Worm (Caenorhabditis elegans) whole organism, L4 larva: ENCODE measurements around the gene M153.3.

Source experiments
- F26F4.8 ChIP-seq: fragments of 200-800 bp; sonication (Bioruptor generic); conservative IDR thresholded peaks from 2 replicates; pipeline ENCODE4 v1.3.6; 2022; ENCODE audit warnings: missing genetic modification characterization, missing compliant biosample characterization
- F37D6.2 ChIP-seq: sonication (generic microtip); optimal IDR thresholded peaks from 2 replicates; lab custom pipeline; 2016; ENCODE audit warnings: mild to moderate bottlenecking, missing genetic modification characterization, missing compliant biosample characterization
- R02D3.7 ChIP-seq: fragments of 150-350 bp; sonication (generic microtip); optimal IDR thresholded peaks from 3 replicates; lab custom pipeline; 2014; ENCODE audit warnings: missing biosample characterization, missing genetic modification characterization
- T20F7.1 ChIP-seq: fragments of 200-800 bp; sonication (Bioruptor generic); optimal IDR thresholded peaks from 2 replicates; lab custom pipeline; 2018; ENCODE audit warnings: mild to moderate bottlenecking, missing genetic modification characterization, missing compliant biosample characterization
- Y105C5A.15 ChIP-seq: fragments of 200-800 bp; sonication (Bioruptor generic); IDR thresholded peaks from 2 replicates; pipeline ENCODE4 v1.3.6; 2022; ENCODE audit warnings: missing genetic modification characterization, missing compliant biosample characterization
- Y75B8A.6 ChIP-seq: fragments of 200-800 bp; sonication (Bioruptor generic); IDR thresholded peaks from 2 replicates; pipeline ENCODE4 v1.3.6; 2022; ENCODE audit warnings: missing genetic modification reagents, missing genetic modification characterization, missing compliant biosample characterization
- ceh-28 ChIP-seq: fragments of 150-350 bp; optimal IDR thresholded peaks from 2 replicates; lab custom pipeline; 2014; ENCODE audit warnings: missing biosample characterization, missing genetic modification reagents, missing genetic modification characterization
- ceh-32 ChIP-seq: sonication (generic microtip); optimal IDR thresholded peaks from 2 replicates; lab custom pipeline; 2016; ENCODE audit warnings: mild to moderate bottlenecking, missing genetic modification characterization, missing compliant biosample characterization; ENCODE audit not compliant: poor library complexity
- daf-12 ChIP-seq: fragments of 150-350 bp; optimal IDR thresholded peaks from 2 replicates; lab custom pipeline; 2014; ENCODE audit warnings: missing biosample characterization, missing genetic modification reagents, missing genetic modification characterization
- daf-8 ChIP-seq: fragments of 200-800 bp; sonication (Bioruptor generic); IDR thresholded peaks from 2 replicates; pipeline ENCODE4 v1.3.6; 2022; ENCODE audit warnings: missing genetic modification characterization, missing compliant biosample characterization
- dpl-1 ChIP-seq: fragments of 150-350 bp; optimal IDR thresholded peaks from 2 replicates; lab custom pipeline; 2014; ENCODE audit warnings: missing biosample characterization, missing genetic modification reagents, missing genetic modification characterization
- duxl-1 ChIP-seq: sonication (generic microtip); optimal IDR thresholded peaks from 2 replicates; lab custom pipeline; 2016; ENCODE audit warnings: mild to moderate bottlenecking, missing genetic modification characterization, moderate library complexity, missing compliant biosample characterization; ENCODE audit not compliant: poor library complexity
- dve-1 ChIP-seq: sonication (generic microtip); optimal IDR thresholded peaks from 2 replicates; lab custom pipeline; 2017; ENCODE audit warnings: antibody characterized with exemption, mild to moderate bottlenecking, missing genetic modification characterization, missing compliant biosample characterization; ENCODE audit not compliant: insufficient read depth
- fkh-10 ChIP-seq: fragments of 150-350 bp; optimal IDR thresholded peaks from 2 replicates; lab custom pipeline; 2014; ENCODE audit warnings: missing biosample characterization, missing genetic modification reagents, missing genetic modification characterization
- hif-1 ChIP-seq, 2 experiments: sonication (generic microtip); optimal IDR thresholded peaks; 2 replicates each; lab custom pipeline; 2016 to 2017; ENCODE audit warnings: missing compliant biosample characterization in 2 of 2, missing genetic modification characterization in 2 of 2, missing genetic modification reagents in 2 of 2, missing genotype in 2 of 2, mild to moderate bottlenecking in 1 of 2
- lin-1 ChIP-seq: fragments of 200-800 bp; sonication (Bioruptor generic); IDR thresholded peaks from 2 replicates; pipeline ENCODE4 v1.3.6; 2022; ENCODE audit warnings: missing genetic modification reagents, missing genetic modification characterization, missing compliant biosample characterization
- lin-15B ChIP-seq: fragments of 150-350 bp; sonication (generic microtip); optimal IDR thresholded peaks from 3 replicates; lab custom pipeline; 2014; ENCODE audit warnings: missing biosample characterization, missing genetic modification characterization
- lin-29 ChIP-seq: fragments of 200-800 bp; sonication (Bioruptor generic); IDR thresholded peaks from 2 replicates; pipeline ENCODE4 v1.3.6; 2022; ENCODE audit warnings: missing genetic modification reagents, missing genetic modification characterization, missing compliant biosample characterization
- lin-38 ChIP-seq: fragments of 200-800 bp; sonication (Bioruptor generic); IDR thresholded peaks from 2 replicates; pipeline ENCODE4 v1.3.6; 2022; ENCODE audit warnings: missing genetic modification reagents, missing genetic modification characterization, missing compliant biosample characterization
- lsy-2 ChIP-seq, 2 experiments: fragments of 150-350 bp in 1 of 2; sonication (generic microtip) in 1 of 2; optimal IDR thresholded peaks; 2 replicates each; lab custom pipeline; 2014 to 2017; ENCODE audit warnings: missing biosample characterization in 2 of 2, missing genetic modification characterization in 2 of 2
- madf-9 ChIP-seq: fragments of 200-800 bp; sonication (Bioruptor generic); conservative IDR thresholded peaks from 2 replicates; pipeline ENCODE4 v1.3.6; 2022; ENCODE audit warnings: missing genetic modification reagents, missing genetic modification characterization, missing compliant biosample characterization
- mdt-29 ChIP-seq: fragments of 200-800 bp; sonication (Bioruptor generic); IDR thresholded peaks from 2 replicates; pipeline ENCODE4 v1.3.6; 2022; ENCODE audit warnings: missing genetic modification reagents, missing genetic modification characterization, missing compliant biosample characterization
- mep-1 ChIP-seq: fragments of 150-350 bp; sonication (generic microtip); optimal IDR thresholded peaks from 3 replicates; lab custom pipeline; 2014; ENCODE audit warnings: missing biosample characterization, missing genetic modification characterization
- nhr-11 ChIP-seq: fragments of 150-350 bp; optimal IDR thresholded peaks from 2 replicates; lab custom pipeline; 2014; ENCODE audit warnings: missing biosample characterization, missing genetic modification characterization
- nhr-111 ChIP-seq: fragments of 200-800 bp; sonication (Bioruptor generic); optimal IDR thresholded peaks from 2 replicates; lab custom pipeline; 2018; ENCODE audit warnings: mild to moderate bottlenecking, missing genetic modification characterization, missing compliant biosample characterization
- nhr-41 ChIP-seq: fragments of 200-800 bp; sonication (Bioruptor generic); IDR thresholded peaks from 2 replicates; pipeline ENCODE4 v1.3.6; 2022; ENCODE audit warnings: missing genetic modification reagents, missing genetic modification characterization, missing compliant biosample characterization
- nhr-42 ChIP-seq: fragments of 200-800 bp; sonication (Bioruptor generic); IDR thresholded peaks from 2 replicates; pipeline ENCODE4 v1.3.6; 2022; ENCODE audit warnings: missing genetic modification characterization, missing compliant biosample characterization
- nhr-6 ChIP-seq: fragments of 150-350 bp; optimal IDR thresholded peaks from 2 replicates; lab custom pipeline; 2014; ENCODE audit warnings: missing biosample characterization, missing genetic modification characterization
- nhr-76 ChIP-seq: fragments of 150-350 bp; optimal IDR thresholded peaks from 2 replicates; lab custom pipeline; 2014; ENCODE audit warnings: missing biosample characterization, missing genetic modification characterization
- pha-4 ChIP-seq, 2 experiments: fragments of 150-350 bp in 1 of 2; fragments of 200-800 bp in 1 of 2; sonication (Bioruptor generic) in 1 of 2; IDR thresholded peaks in 1 of 2; optimal IDR thresholded peaks in 1 of 2; 2 replicates each; pipeline versions ENCODE4 v1.3.6 to Lab custom; 2014 to 2022; ENCODE audit warnings: missing genetic modification characterization in 2 of 2, missing genetic modification reagents in 2 of 2, missing biosample characterization in 1 of 2, missing compliant biosample characterization in 1 of 2
- set-16 ChIP-seq: fragments of 200-800 bp; sonication (Bioruptor generic); IDR thresholded peaks from 2 replicates; pipeline ENCODE4 v1.3.6; 2022; ENCODE audit warnings: missing genetic modification reagents, missing genetic modification characterization, missing compliant biosample characterization
- snpc-1.2 ChIP-seq: fragments of 200-800 bp; sonication (Bioruptor generic); IDR thresholded peaks from 2 replicates; pipeline ENCODE4 v1.3.6; 2022; ENCODE audit warnings: missing genetic modification reagents, missing genetic modification characterization, missing compliant biosample characterization
- unc-130 ChIP-seq: sonication (generic microtip); optimal IDR thresholded peaks from 2 replicates; lab custom pipeline; 2016; ENCODE audit warnings: missing genetic modification reagents, missing genetic modification characterization, missing compliant biosample characterization
- unc-62 ChIP-seq, 3 experiments: fragments of 150-350 bp in 1 of 3; sonication (generic microtip); optimal IDR thresholded peaks in 2 of 3; peaks in 1 of 3; 1 replicate in 1 of 3; 2 replicates in 2 of 3; lab custom pipeline; 2014 to 2017; ENCODE audit warnings: missing biosample characterization in 3 of 3, missing genetic modification characterization in 3 of 3, missing genetic modification reagents in 3 of 3, missing genotype in 1 of 3
- vab-7 ChIP-seq: fragments of 200-800 bp; sonication (Bioruptor generic); IDR thresholded peaks from 2 replicates; pipeline ENCODE4 v1.3.6; 2022; ENCODE audit warnings: missing genetic modification reagents, missing genetic modification characterization, missing compliant biosample characterization
- zfp-3 ChIP-seq: fragments of 200-800 bp; sonication (Bioruptor generic); conservative IDR thresholded peaks from 2 replicates; pipeline ENCODE4 v1.3.6; 2022; ENCODE audit warnings: missing genetic modification reagents, missing genetic modification characterization, missing compliant biosample characterization
- ztf-7 ChIP-seq: fragments of 150-350 bp; optimal IDR thresholded peaks from 2 replicates; lab custom pipeline; 2014; ENCODE audit warnings: missing biosample characterization, missing genetic modification characterization

The M153.3 gene

DNA sequence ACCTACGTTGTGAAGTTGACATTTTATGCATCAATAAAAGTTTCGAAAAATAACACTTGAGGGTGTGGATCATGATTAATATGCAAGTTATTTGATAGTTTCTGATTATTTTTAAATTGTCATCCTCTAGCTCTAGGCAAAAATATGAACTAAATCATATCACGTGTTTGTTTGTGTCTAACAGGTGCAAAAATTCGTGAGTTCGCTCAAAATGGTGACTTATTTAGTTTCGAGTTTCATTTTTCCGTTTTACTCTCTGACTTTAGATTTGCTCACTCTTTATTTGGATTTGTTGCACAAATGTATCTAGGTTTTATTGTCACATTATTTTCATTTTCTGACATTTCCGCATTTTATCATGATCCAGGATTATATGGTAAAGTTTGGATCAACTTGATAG is 24.3 kb upstream of the M153.3 start, which contains the start of gene lgc-16:
TSS of gene lgc-16 (plus strand) at position 301 of the 400 bp plus-strand sequence.
- TF ChIP-seq Y75B8A.6 (GFP tag; lab: Robert Waterston, UW) (no peak), pha-4 (GFP tag; IDR thresholded peaks at IDR 0.05; lab: Robert Waterston, UW) (no peak), pha-4 (tag; optimal IDR thresholded peaks at IDR 0.05; lab: Kevin White, UChicago) (no peak), lin-29 (GFP tag; lab: Robert Waterston, UW) (no peak), dve-1 (tag; lab: Kevin White, UChicago) (no peak), ztf-7 (tag; lab: Kevin White, UChicago) (no peak), nhr-42 (GFP tag; lab: Robert Waterston, UW) (no peak), daf-8 (GFP tag; lab: Robert Waterston, UW) (no peak), unc-130 (no peak), snpc-1.2 (no peak), mdt-29 (GFP tag; lab: Robert Waterston, UW) (no peak), lin-1 (GFP tag; lab: Robert Waterston, UW) (no peak), lin-15B (tag; lab: Kevin White, UChicago) (no peak), nhr-41 (GFP tag; lab: Robert Waterston, UW) (no peak), T20F7.1 (GFP tag; lab: Kevin White, UChicago) (no peak), F37D6.2 (tag; lab: Kevin White, UChicago) (no peak)

- TF ChIP-seq nhr-6 (tag; lab: Kevin White, UChicago) (no peak), vab-7 (GFP tag; lab: Robert Waterston, UW) (no peak), daf-12 (tag; lab: Kevin White, UChicago) (no peak), madf-9 (no peak), hif-1 (tag; optimal IDR thresholded peaks at IDR 0.05; lab: Kevin White, UChicago) (no peak), dpl-1 (GFP tag; lab: Kevin White, UChicago) (no peak), Y105C5A.15 (GFP tag; lab: Robert Waterston, UW) (no peak), fkh-10 (GFP tag; lab: Kevin White, UChicago) (no peak), nhr-76 (tag; lab: Kevin White, UChicago) (no peak), nhr-111 (GFP tag; lab: Kevin White, UChicago) (no peak), unc-62 (GFP tag; optimal IDR thresholded peaks at IDR 0.05 in 1 of 2; lab: Kevin White, UChicago) (no peak), unc-62 (tag; optimal IDR thresholded peaks at IDR 0.05; lab: Kevin White, UChicago) (no peak), ceh-28 (tag; lab: Kevin White, UChicago) (no peak), nhr-11 (no peak), zfp-3 (GFP tag; lab: Robert Waterston, UW) (no peak), mep-1 (tag; lab: Kevin White, UChicago) (no peak), duxl-1 (no peak), set-16 (GFP tag; lab: Robert Waterston, UW) (no peak), lin-38 (GFP tag; lab: Robert Waterston, UW) (no peak), R02D3.7 (no peak)
Measured at ce11 chrX:12121285-12121684, 21.4 kb upstream of the M153.3 start, which contains the start of gene lgc-17. Gene lgc-17 (plus strand): TSS chrX:12121585.

DNA sequence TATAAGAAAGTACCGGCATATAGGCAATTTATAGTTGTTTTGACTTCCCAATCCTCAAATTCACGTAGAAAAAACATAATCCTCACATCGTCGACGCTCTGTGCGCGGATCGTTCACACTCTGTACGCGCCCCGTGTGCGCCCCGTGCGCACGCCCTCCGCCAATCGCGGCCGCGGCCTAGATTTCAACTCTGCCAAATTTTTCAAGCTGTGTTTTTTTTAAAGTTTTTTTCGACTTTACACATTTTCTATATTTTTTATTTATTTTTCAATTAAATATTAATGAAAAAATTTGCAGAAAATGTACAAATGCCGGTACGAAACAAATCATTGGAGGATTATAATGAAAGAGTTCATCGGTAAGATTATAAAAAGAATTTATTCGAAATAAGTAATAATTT is 19.5 kb upstream of the M153.3 start, which contains the start of gene T01H10.11:
TSS of gene T01H10.11 (plus strand) at position 301 of the 400 bp plus-strand sequence.
- TF ChIP-seq R02D3.7 (no peak), ceh-32 (no peak), dpl-1 (GFP tag; lab: Kevin White, UChicago) (no peak), F26F4.8 (GFP tag; lab: Robert Waterston, UW) (no peak), lsy-2 (tag; optimal IDR thresholded peaks at IDR 0.05; lab: Kevin White, UChicago) (no peak), duxl-1 (no peak)
